Worm (Caenorhabditis elegans) whole organism, late embryonic: ENCODE data around the gene nhr-261.

ENCODE experiments used
- C38D4.7 ChIP-seq: fragments of 200-800 bp; sonication (Bioruptor generic); optimal IDR thresholded peaks from 2 replicates; lab custom pipeline; 2018; ENCODE audit warnings: mild to moderate bottlenecking, missing genetic modification characterization, moderate library complexity, missing compliant biosample characterization
- K09A11.1 ChIP-seq: sonication (generic microtip); optimal IDR thresholded peaks from 2 replicates; lab custom pipeline; 2017; ENCODE audit warnings: antibody characterized with exemption, mild to moderate bottlenecking, missing genetic modification characterization, missing compliant biosample characterization; ENCODE audit not compliant: insufficient read depth
- Y22D7AL.16 ChIP-seq: sonication (generic microtip); optimal IDR thresholded peaks from 2 replicates; lab custom pipeline; 2016; ENCODE audit warnings: missing genetic modification characterization, missing compliant biosample characterization
- ama-1 ChIP-seq: fragments of 150-350 bp; optimal IDR thresholded peaks from 2 replicates; lab custom pipeline; 2014
- ceh-2 ChIP-seq: sonication (generic microtip); optimal IDR thresholded peaks from 2 replicates; lab custom pipeline; 2016; ENCODE audit warnings: missing genotype, missing genetic modification characterization, missing compliant biosample characterization
- ceh-22 ChIP-seq: sonication (generic microtip); optimal IDR thresholded peaks from 2 replicates; lab custom pipeline; 2017; ENCODE audit warnings: missing biosample characterization, missing genetic modification characterization
- ceh-30 ChIP-seq: fragments of 150-350 bp; optimal IDR thresholded peaks from 2 replicates; lab custom pipeline; 2014; ENCODE audit warnings: missing biosample characterization, missing genetic modification characterization
- ceh-34 ChIP-seq: sonication (generic microtip); optimal IDR thresholded peaks from 2 replicates; lab custom pipeline; 2016; ENCODE audit warnings: mild to moderate bottlenecking, missing genetic modification characterization, missing compliant biosample characterization
- ceh-45 ChIP-seq: fragments of 200-800 bp; sonication (Bioruptor generic); IDR thresholded peaks from 2 replicates; pipeline ENCODE4 v1.3.6; 2022; ENCODE audit warnings: missing genetic modification reagents, missing genetic modification characterization, missing compliant biosample characterization
- ceh-48 ChIP-seq: sonication (generic microtip); optimal IDR thresholded peaks from 2 replicates; lab custom pipeline; 2016; ENCODE audit warnings: missing genetic modification characterization, inconsistent platforms, missing compliant biosample characterization
- che-1 ChIP-seq: sonication (generic microtip); optimal IDR thresholded peaks from 2 replicates; lab custom pipeline; 2016; ENCODE audit warnings: mild to moderate bottlenecking, missing genetic modification characterization, missing compliant biosample characterization
- elt-2 ChIP-seq: sonication (generic microtip); optimal IDR thresholded peaks from 2 replicates; lab custom pipeline; 2016; ENCODE audit warnings: missing genetic modification reagents, missing genetic modification characterization, missing compliant biosample characterization
- eyg-1 ChIP-seq: sonication (generic microtip); optimal IDR thresholded peaks from 2 replicates; lab custom pipeline; 2016; ENCODE audit warnings: missing genotype, missing genetic modification characterization, missing compliant biosample characterization
- fkh-10 ChIP-seq: fragments of 150-350 bp; optimal IDR thresholded peaks from 2 replicates; lab custom pipeline; 2014; ENCODE audit warnings: missing biosample characterization, missing genetic modification reagents, missing genetic modification characterization
- fkh-6 ChIP-seq: sonication (generic microtip); optimal IDR thresholded peaks from 2 replicates; lab custom pipeline; 2016; ENCODE audit warnings: missing genetic modification characterization, missing compliant biosample characterization
- hlh-15 ChIP-seq: sonication (generic microtip); optimal IDR thresholded peaks from 2 replicates; lab custom pipeline; 2016; ENCODE audit warnings: missing genetic modification characterization, missing compliant biosample characterization
- hlh-30 ChIP-seq: sonication (generic microtip); optimal IDR thresholded peaks from 2 replicates; lab custom pipeline; 2017; ENCODE audit warnings: antibody characterized with exemption, missing genetic modification characterization, missing compliant biosample characterization; ENCODE audit not compliant: insufficient read depth
- nfya-1 ChIP-seq: sonication (generic microtip); optimal IDR thresholded peaks from 2 replicates; lab custom pipeline; 2017; ENCODE audit warnings: missing genetic modification characterization, mild to moderate bottlenecking, missing compliant biosample characterization, antibody characterized with exemption, moderate library complexity
- npax-4 ChIP-seq: sonication (generic microtip); optimal IDR thresholded peaks from 2 replicates; lab custom pipeline; 2016; ENCODE audit warnings: missing genetic modification characterization, missing compliant biosample characterization
- odd-2 ChIP-seq: sonication (generic microtip); optimal IDR thresholded peaks from 2 replicates; lab custom pipeline; 2017; ENCODE audit warnings: antibody characterized with exemption, mild to moderate bottlenecking, missing genetic modification characterization, missing compliant biosample characterization
- pat-9 ChIP-seq: fragments of 200-800 bp; sonication (Bioruptor generic); optimal IDR thresholded peaks from 2 replicates; lab custom pipeline; 2018; ENCODE audit warnings: mild to moderate bottlenecking, missing genetic modification characterization, moderate library complexity, missing compliant biosample characterization
- pax-1 ChIP-seq: fragments of 150-350 bp; optimal IDR thresholded peaks from 2 replicates; lab custom pipeline; 2014; ENCODE audit warnings: missing biosample characterization, missing genetic modification characterization
- pha-4 ChIP-seq: fragments of 150-350 bp; optimal IDR thresholded peaks from 2 replicates; lab custom pipeline; 2018; ENCODE audit warnings: missing biosample characterization, missing genetic modification reagents, missing genetic modification characterization
- pqm-1 ChIP-seq: sonication (generic microtip); optimal IDR thresholded peaks from 2 replicates; lab custom pipeline; 2016; ENCODE audit warnings: missing genetic modification characterization, missing compliant biosample characterization
- ref-2 ChIP-seq: sonication (generic microtip); optimal IDR thresholded peaks from 2 replicates; lab custom pipeline; 2016; ENCODE audit warnings: missing genetic modification characterization, missing compliant biosample characterization
- rnt-1 ChIP-seq: sonication (generic microtip); optimal IDR thresholded peaks from 2 replicates; lab custom pipeline; 2016; ENCODE audit warnings: missing genetic modification characterization, missing compliant biosample characterization
- sox-2 ChIP-seq: fragments of 200-800 bp; sonication (Bioruptor generic); IDR thresholded peaks from 2 replicates; pipeline ENCODE4 v1.3.6; 2022; ENCODE audit warnings: missing genetic modification reagents, missing genetic modification characterization, missing compliant biosample characterization
- sox-4 ChIP-seq: sonication (generic microtip); optimal IDR thresholded peaks from 2 replicates; lab custom pipeline; 2017; ENCODE audit warnings: mild to moderate bottlenecking, missing genetic modification characterization, inconsistent platforms, missing compliant biosample characterization
- syd-9 ChIP-seq: sonication (generic microtip); optimal IDR thresholded peaks from 2 replicates; lab custom pipeline; 2016; ENCODE audit warnings: mild to moderate bottlenecking, missing genetic modification characterization, moderate library complexity, missing compliant biosample characterization
- tbx-2 ChIP-seq: sonication (generic microtip); optimal IDR thresholded peaks from 2 replicates; lab custom pipeline; 2016; ENCODE audit warnings: missing genetic modification characterization, missing compliant biosample characterization
- unc-3 ChIP-seq, 2 experiments: fragments of 200-800 bp in 1 of 2; sonication (Bioruptor generic) in 1 of 2; sonication (generic microtip) in 1 of 2; conservative IDR thresholded peaks in 1 of 2; optimal IDR thresholded peaks in 1 of 2; 2 replicates each; pipeline versions ENCODE4 v1.3.6 to Lab custom; 2016 to 2022; ENCODE audit warnings: missing compliant biosample characterization in 2 of 2, missing genetic modification characterization in 2 of 2, missing genetic modification reagents in 1 of 2
- unc-42 ChIP-seq: sonication (generic microtip); optimal IDR thresholded peaks from 2 replicates; lab custom pipeline; 2016; ENCODE audit warnings: missing genotype, missing genetic modification characterization, missing compliant biosample characterization
- zip-5 ChIP-seq: sonication (generic microtip); optimal IDR thresholded peaks from 2 replicates; lab custom pipeline; 2016; ENCODE audit warnings: missing genetic modification characterization, missing compliant biosample characterization
- ztf-16 ChIP-seq: sonication (generic microtip); optimal IDR thresholded peaks from 2 replicates; lab custom pipeline; 2017; ENCODE audit warnings: missing genetic modification characterization, missing compliant biosample characterization

nhr-261 gene

DNA sequence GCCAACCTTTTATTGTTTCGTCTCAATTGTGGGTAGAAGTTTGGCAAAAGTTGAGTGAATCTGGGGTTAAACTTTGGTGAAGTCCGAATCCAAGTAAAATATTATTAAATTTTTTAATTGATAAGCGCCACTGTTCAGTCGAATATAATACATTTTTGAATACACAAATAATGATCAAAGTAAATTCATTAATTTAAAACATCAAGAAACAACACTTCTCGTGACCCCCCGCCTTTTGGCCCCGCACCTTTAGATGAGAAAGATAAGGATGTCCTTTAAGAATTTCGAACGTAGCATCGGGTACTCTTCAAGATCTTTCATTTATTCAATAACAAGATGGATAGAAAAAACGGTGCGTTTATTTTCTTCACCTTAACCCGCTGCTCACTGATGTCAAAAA, 11.9 kb downstream of the nhr-261 start, which contains the start of gene nhr-257:
TSS of gene nhr-257 (plus strand) at position 301 of the 400 bp plus-strand sequence.
- TF ChIP-seq ref-2 (tag; lab: Kevin White, UChicago): no peak
- TF ChIP-seq ztf-16 (tag; lab: Kevin White, UChicago): no peak
- no peak for TF ChIP-seq sox-2 (GFP tag; lab: Robert Waterston, UW)
- no peak for TF ChIP-seq pha-4

DNA sequence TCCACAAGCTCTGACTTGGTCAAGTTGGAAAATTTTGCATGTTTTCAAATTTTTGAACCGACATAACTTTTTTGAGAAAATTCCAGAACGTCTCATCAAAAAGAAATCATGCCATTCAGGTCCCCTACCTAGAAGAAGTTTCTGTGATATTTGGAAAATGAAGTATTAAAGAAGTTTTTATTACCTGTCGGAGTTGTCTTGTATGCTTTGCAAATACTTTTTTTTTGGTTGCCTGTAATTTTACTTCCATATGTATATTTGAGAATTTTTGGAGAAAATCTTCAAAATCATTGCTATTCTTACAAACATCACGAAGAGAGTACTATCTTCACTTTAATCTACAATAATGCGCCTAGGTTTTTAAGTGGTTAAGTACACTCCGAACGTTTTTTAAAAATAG, 13.9 kb downstream of the nhr-261 start, which contains the start of gene nhr-72:
TSS of gene nhr-72 (minus strand) at position 101 of the 400 bp plus-strand sequence.
- TF ChIP-seq tbx-2 (tag; lab: Kevin White, UChicago) (no peak), zip-5 (tag; lab: Kevin White, UChicago) (no peak), unc-42 (no peak)

DNA sequence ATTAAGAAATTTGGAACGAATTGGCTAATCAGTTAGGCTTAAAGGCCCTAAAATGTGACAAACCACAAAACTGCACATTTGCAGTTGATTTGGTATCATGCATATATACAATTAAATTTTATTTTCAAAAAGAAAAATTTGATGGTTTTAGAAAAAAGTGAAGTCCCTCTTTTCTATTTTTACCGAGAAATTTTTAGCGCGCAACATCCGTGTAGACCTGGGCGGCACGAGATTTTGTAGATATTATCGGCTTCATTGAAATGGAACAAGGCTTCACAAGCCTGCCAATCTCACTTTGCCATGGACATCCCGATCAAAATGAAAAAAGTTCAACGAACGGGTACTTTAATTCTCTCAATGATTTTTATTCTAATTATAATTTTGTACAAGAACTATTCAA, 18.5 kb downstream of the nhr-261 start, which contains the start of gene C17A2.2:
TSS of gene C17A2.2 (plus strand) at position 301 of the 400 bp plus-strand sequence.
- no peak for TF ChIP-seq C38D4.7 (GFP tag; lab: Kevin White, UChicago)
- no peak for TF ChIP-seq odd-2 (tag; lab: Kevin White, UChicago)
- TF ChIP-seq ceh-2 (tag; lab: Kevin White, UChicago): no peak
- TF ChIP-seq fkh-6 (tag; lab: Kevin White, UChicago): no peak
- no peak for TF ChIP-seq ceh-22 (tag; lab: Kevin White, UChicago)
- TF ChIP-seq ceh-48 (tag; lab: Kevin White, UChicago): no peak
- no peak for TF ChIP-seq npax-4
- no peak for TF ChIP-seq unc-42
- TF ChIP-seq sox-4 (tag; lab: Kevin White, UChicago): no peak
- TF ChIP-seq pat-9 (tag; lab: Kevin White, UChicago): no peak
- TF ChIP-seq pax-1 (tag; lab: Kevin White, UChicago): no peak
- no peak for TF ChIP-seq syd-9 (tag; lab: Kevin White, UChicago)
- no peak for TF ChIP-seq ceh-45 (GFP tag; lab: Robert Waterston, UW)
- no peak for TF ChIP-seq ceh-30 (tag; lab: Kevin White, UChicago)
- TF ChIP-seq pqm-1 (tag; lab: Kevin White, UChicago): no peak

DNA sequence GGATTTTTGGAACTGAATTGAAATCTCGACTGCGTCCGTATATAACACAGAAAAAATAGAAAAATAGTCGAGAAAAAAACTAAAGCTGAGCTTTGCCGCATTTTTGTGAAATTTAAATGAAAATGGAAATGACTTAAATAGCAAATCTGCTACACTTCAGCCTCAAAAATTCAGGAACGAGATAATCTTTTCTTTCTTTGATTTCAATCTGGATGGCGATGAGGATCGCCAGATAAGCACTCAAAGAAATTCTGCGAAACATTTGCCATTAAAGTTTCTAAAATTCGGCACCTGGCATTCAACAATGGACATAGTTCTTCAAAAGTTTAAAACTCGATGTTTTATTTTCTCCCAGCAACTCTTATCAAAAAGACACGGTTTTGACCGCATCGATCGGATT, 21.2 kb downstream of the nhr-261 start, which contains the start of the genes C17A2.7 and C17A2.3:
TSS of gene C17A2.7 (minus strand) at position 101 of the 400 bp plus-strand sequence.
TSS of gene C17A2.3 (plus strand) at position 305 of the 400 bp plus-strand sequence.
- TF ChIP-seq ceh-34 (tag; lab: Kevin White, UChicago) (no peak), che-1 (tag; lab: Kevin White, UChicago) (no peak), unc-3 (GFP tag; conservative IDR thresholded peaks at IDR 0.05; lab: Robert Waterston, UW) (no peak), unc-3 (tag; optimal IDR thresholded peaks at IDR 0.05; lab: Kevin White, UChicago) (no peak), nfya-1 (tag; lab: Kevin White, UChicago) (no peak), hlh-15 (tag; lab: Kevin White, UChicago) (no peak), zip-5 (tag; lab: Kevin White, UChicago) (no peak), elt-2 (no peak), fkh-6 (tag; lab: Kevin White, UChicago) (no peak), eyg-1 (tag; lab: Kevin White, UChicago) (no peak), C38D4.7 (GFP tag; lab: Kevin White, UChicago) (no peak)

DNA sequence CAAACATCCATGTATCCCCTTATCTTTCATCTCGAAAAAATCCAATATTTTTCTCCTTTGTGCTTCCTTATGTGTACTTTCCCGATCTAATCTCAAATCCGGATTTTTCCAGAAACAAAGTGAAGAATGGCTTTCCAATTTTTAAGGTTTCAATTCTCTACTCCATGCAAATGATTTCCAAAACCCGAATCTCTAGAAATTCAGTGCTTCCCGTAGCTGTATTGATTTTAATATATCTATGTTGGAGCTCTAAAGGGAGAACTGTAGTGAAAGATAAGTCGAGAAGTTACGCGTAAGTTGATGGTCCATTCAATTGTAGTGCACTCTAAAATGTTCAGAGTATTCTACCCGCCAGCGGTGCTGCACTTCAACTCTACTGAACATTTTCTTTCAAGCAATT, 25.0 kb downstream of the nhr-261 start, which contains the start of gene C17A2.4:
TSS of gene C17A2.4 (plus strand) at position 301 of the 400 bp plus-strand sequence.
- TF ChIP-seq ref-2 (tag; lab: Kevin White, UChicago) (no peak), fkh-10 (no peak), hlh-30 (no peak), eyg-1 (tag; lab: Kevin White, UChicago) (no peak), Y22D7AL.16 (tag; lab: Kevin White, UChicago) (no peak), ama-1 (no peak), K09A11.1 (tag; lab: Kevin White, UChicago) (no peak), rnt-1 (tag; lab: Kevin White, UChicago) (no peak)
- TF ChIP-seq, all 69 proteins: peak for 0
